Fruit fly (Drosophila melanogaster): ENCODE data around the gene Spn100A.

The Spn100A gene

dm6 chr3R:30690251-30690650, at the start of gene Spn100A:
Spn100A (plus strand) TSS chr3R:30690642.
- TF ChIP-seq toe (GFP tag; optimal IDR thresholded peaks at IDR 0.05) (no peak), kay (GFP tag; ENCODE audit: borderline replicate concordance) (no peak)

- TF ChIP-seq CG33017 (tag; optimal IDR thresholded peaks at IDR 0.05) = no peak
- TF ChIP-seq CG1620 (GFP tag; optimal IDR thresholded peaks at IDR 0.05) = no peak
- TF ChIP-seq toe (GFP tag; optimal IDR thresholded peaks at IDR 0.05) = no peak
- no peak for TF ChIP-seq CG5204 (GFP tag; optimal IDR thresholded peaks at IDR 0.05)
- no peak for TF ChIP-seq Clk (GFP tag; optimal IDR thresholded peaks at IDR 0.05)
- no peak for TF ChIP-seq cic (GFP tag; optimal IDR thresholded peaks at IDR 0.05)
- TF ChIP-seq Crg-1 (GFP tag; optimal IDR thresholded peaks at IDR 0.05) = no peak
- no peak for TF ChIP-seq ovo (GFP tag; optimal IDR thresholded peaks at IDR 0.05)
- TF ChIP-seq bab1 (GFP tag; optimal IDR thresholded peaks at IDR 0.05) = no peak
- TF ChIP-seq Mnt (GFP tag; optimal IDR thresholded peaks at IDR 0.05) = no peak
- TF ChIP-seq cnc (optimal IDR thresholded peaks at IDR 0.05) = no peak
- TF ChIP-seq CG14711 (tag; optimal IDR thresholded peaks at IDR 0.05) = no peak
- TF ChIP-seq CG11617 (GFP tag; optimal IDR thresholded peaks at IDR 0.05) = no peak
- TF ChIP-seq tj (GFP tag; optimal IDR thresholded peaks at IDR 0.05) = no peak
- TF ChIP-seq CG12768 (GFP tag; optimal IDR thresholded peaks at IDR 0.05) = no peak
- no peak for TF ChIP-seq CG7101 (tag; optimal IDR thresholded peaks at IDR 0.05)
- no peak for TF ChIP-seq pad (GFP tag; optimal IDR thresholded peaks at IDR 0.05)
- no peak for TF ChIP-seq kay (GFP tag; ENCODE audit: borderline replicate concordance)
These were observed 47.2 kb upstream of the Spn100A start for dm6 chr3R:30643240-30643639.

dm6 chr3R:30645780-30646179, 44.7 kb upstream of the Spn100A start, which contains the start of gene CG31013:
CG31013 (minus strand) TSS chr3R:30645880.
- TF ChIP-seq Crg-1 (GFP tag; optimal IDR thresholded peaks at IDR 0.05) (no peak), tj (GFP tag; optimal IDR thresholded peaks at IDR 0.05) (no peak), CG33017 (tag; optimal IDR thresholded peaks at IDR 0.05) (no peak), kay (GFP tag; ENCODE audit: borderline replicate concordance) (no peak), CG1620 (GFP tag; optimal IDR thresholded peaks at IDR 0.05) (no peak), ovo (GFP tag; optimal IDR thresholded peaks at IDR 0.05) (no peak), Mnt (GFP tag; optimal IDR thresholded peaks at IDR 0.05) (no peak), Hr96 (GFP tag; optimal IDR thresholded peaks at IDR 0.05) (no peak), cnc (optimal IDR thresholded peaks at IDR 0.05) (no peak), CG11617 (GFP tag; optimal IDR thresholded peaks at IDR 0.05) (no peak), CG12768 (GFP tag; optimal IDR thresholded peaks at IDR 0.05) (no peak)

- TF ChIP-seq CG1620 (GFP tag; optimal IDR thresholded peaks at IDR 0.05) = no peak
- TF ChIP-seq CG14711 (tag; optimal IDR thresholded peaks at IDR 0.05) = no peak
- no peak for TF ChIP-seq CG5204 (GFP tag; optimal IDR thresholded peaks at IDR 0.05)
These were observed 42.0 kb upstream of the Spn100A start, which contains the start of gene PH4alphaPV for dm6 chr3R:30648451-30648850. PH4alphaPV (minus strand) TSS chr3R:30648551.

dm6 chr3R:30648851-30649250, 41.6 kb upstream of the Spn100A start, which contains the start of gene CG34432:
CG34432 (plus strand) TSS chr3R:30649151.
- TF ChIP-seq toe (GFP tag; optimal IDR thresholded peaks at IDR 0.05) (no peak), CG5204 (GFP tag; optimal IDR thresholded peaks at IDR 0.05) (no peak), CG1620 (GFP tag; optimal IDR thresholded peaks at IDR 0.05) (no peak), Mnt (GFP tag; optimal IDR thresholded peaks at IDR 0.05) (no peak), Hr96 (GFP tag; optimal IDR thresholded peaks at IDR 0.05) (no peak), CG33017 (tag; optimal IDR thresholded peaks at IDR 0.05) (no peak), kay (GFP tag; ENCODE audit: borderline replicate concordance) (no peak), tj (GFP tag; optimal IDR thresholded peaks at IDR 0.05) (no peak), CG14711 (tag; optimal IDR thresholded peaks at IDR 0.05) (no peak), Clk (GFP tag; optimal IDR thresholded peaks at IDR 0.05) (no peak), CG12768 (GFP tag; optimal IDR thresholded peaks at IDR 0.05) (no peak), pad (GFP tag; optimal IDR thresholded peaks at IDR 0.05) (no peak), Crg-1 (GFP tag; optimal IDR thresholded peaks at IDR 0.05) (no peak), ovo (GFP tag; optimal IDR thresholded peaks at IDR 0.05) (no peak), cic (GFP tag; optimal IDR thresholded peaks at IDR 0.05) (no peak), cnc (optimal IDR thresholded peaks at IDR 0.05) (no peak), bab1 (GFP tag; optimal IDR thresholded peaks at IDR 0.05) (no peak)

dm6 chr3R:30649661-30650060, 40.8 kb upstream of the Spn100A start, which contains the start of gene CG34433:
CG34433 (plus strand) TSS chr3R:30649961.
- TF ChIP-seq Hr96 (GFP tag; optimal IDR thresholded peaks at IDR 0.05) = no peak
- TF ChIP-seq kay (GFP tag; ENCODE audit: borderline replicate concordance) = peak; percentile 16
- no peak for TF ChIP-seq CG33017 (tag; optimal IDR thresholded peaks at IDR 0.05)

- TF ChIP-seq CG11617 (GFP tag; optimal IDR thresholded peaks at IDR 0.05) (no peak), CG14711 (tag; optimal IDR thresholded peaks at IDR 0.05) (no peak), ovo (GFP tag; optimal IDR thresholded peaks at IDR 0.05) (no peak), CG1620 (GFP tag; optimal IDR thresholded peaks at IDR 0.05) (no peak), CG12768 (GFP tag; optimal IDR thresholded peaks at IDR 0.05) (no peak), CG33017 (tag; optimal IDR thresholded peaks at IDR 0.05) (no peak), bab1 (GFP tag; optimal IDR thresholded peaks at IDR 0.05) (no peak), pad (GFP tag; optimal IDR thresholded peaks at IDR 0.05) (no peak), tj (GFP tag; optimal IDR thresholded peaks at IDR 0.05) (no peak), Hr96 (GFP tag; optimal IDR thresholded peaks at IDR 0.05) (no peak), kay (GFP tag; ENCODE audit: borderline replicate concordance) (no peak), Crg-1 (GFP tag; optimal IDR thresholded peaks at IDR 0.05) (no peak), Clk (GFP tag; optimal IDR thresholded peaks at IDR 0.05) (no peak), CG7045 (GFP tag; optimal IDR thresholded peaks at IDR 0.05) (no peak), cnc (optimal IDR thresholded peaks at IDR 0.05) (no peak), CG7101 (tag; optimal IDR thresholded peaks at IDR 0.05) (no peak), Mnt (GFP tag; optimal IDR thresholded peaks at IDR 0.05) (no peak)
These were observed 789 bp upstream of the Spn100A start for dm6 chr3R:30689653-30690052.

All from whole organism, adult.